Fruit fly (Drosophila melanogaster) whole organism, adult: ENCODE data around the gene ebo.

Experiments
- CG11617 ChIP-seq: fragments of 200-800 bp; sonication (Bioruptor generic); optimal IDR thresholded peaks from 2 replicates; lab custom pipeline; 2017; ENCODE audit warnings: mild to moderate bottlenecking, missing biosample characterization, missing genetic modification reagents, missing genetic modification characterization
- CG12768 ChIP-seq: fragments of 200-800 bp; sonication (Bioruptor generic); optimal IDR thresholded peaks from 2 replicates; lab custom pipeline; 2017; ENCODE audit warnings: missing biosample characterization, missing genetic modification characterization, mild to moderate bottlenecking, moderate library complexity, missing genetic modification reagents
- CG14711 ChIP-seq: fragments of 200-800 bp; sonication (Bioruptor generic); optimal IDR thresholded peaks from 2 replicates; lab custom pipeline; 2018; ENCODE audit warnings: missing biosample characterization, mild to moderate bottlenecking, missing genetic modification characterization, moderate library complexity
- CG1620 ChIP-seq: fragments of 200-800 bp; sonication (Bioruptor generic); optimal IDR thresholded peaks from 2 replicates; lab custom pipeline; 2016; ENCODE audit warnings: missing biosample characterization, missing genetic modification characterization
- CG33017 ChIP-seq: fragments of 200-800 bp; sonication (Bioruptor generic); optimal IDR thresholded peaks from 2 replicates; lab custom pipeline; 2018; ENCODE audit warnings: missing biosample characterization, mild to moderate bottlenecking, missing genetic modification characterization, moderate library complexity
- CG5204 ChIP-seq: fragments of 200-800 bp; sonication (Bioruptor generic); optimal IDR thresholded peaks from 2 replicates; lab custom pipeline; 2016; ENCODE audit warnings: missing biosample characterization, missing genetic modification characterization
- CG7045 ChIP-seq: fragments of 200-800 bp; sonication (Bioruptor generic); optimal IDR thresholded peaks from 2 replicates; lab custom pipeline; 2017; ENCODE audit warnings: missing biosample characterization, mild to moderate bottlenecking, missing genetic modification characterization
- CG7101 ChIP-seq: fragments of 200-800 bp; sonication (Bioruptor generic); optimal IDR thresholded peaks from 2 replicates; lab custom pipeline; 2018; ENCODE audit warnings: missing biosample characterization, mild to moderate bottlenecking, missing genetic modification characterization, moderate library complexity
- Clk ChIP-seq: fragments of 200-800 bp; sonication (Bioruptor generic); optimal IDR thresholded peaks from 2 replicates; lab custom pipeline; 2017; ENCODE audit warnings: missing biosample characterization, missing genetic modification characterization
- Crg-1 ChIP-seq: fragments of 200-800 bp; sonication (Bioruptor generic); optimal IDR thresholded peaks from 2 replicates; lab custom pipeline; 2016; ENCODE audit warnings: missing biosample characterization, missing genetic modification characterization
- Hr96 ChIP-seq: fragments of 200-800 bp; sonication (Bioruptor generic); optimal IDR thresholded peaks from 2 replicates; lab custom pipeline; 2016; ENCODE audit warnings: missing biosample characterization, missing genetic modification characterization
- Mnt ChIP-seq: fragments of 200-800 bp; sonication (Bioruptor generic); optimal IDR thresholded peaks from 2 replicates; lab custom pipeline; 2016; ENCODE audit warnings: missing biosample characterization, mild to moderate bottlenecking, missing genetic modification characterization
- bab1 ChIP-seq: fragments of 200-800 bp; sonication (Bioruptor generic); optimal IDR thresholded peaks from 3 replicates; lab custom pipeline; 2019; ENCODE audit warnings: missing biosample characterization, mild to moderate bottlenecking, missing genetic modification characterization, moderate library complexity
- cic ChIP-seq: fragments of 200-800 bp; sonication (Bioruptor generic); optimal IDR thresholded peaks from 2 replicates; lab custom pipeline; 2017; ENCODE audit warnings: missing biosample characterization, mild to moderate bottlenecking, missing genetic modification characterization, moderate library complexity
- cnc ChIP-seq, 2 experiments: fragments of >200 bp; optimal IDR thresholded peaks; 2 replicates each; lab custom pipeline; 2017
- kay ChIP-seq: fragments of 200-800 bp; sonication (Bioruptor generic); peaks from one replicate; lab custom pipeline; 2016; ENCODE audit warnings: missing biosample characterization, missing genetic modification characterization, borderline replicate concordance
- ovo ChIP-seq: fragments of 200-800 bp; sonication (Bioruptor generic); optimal IDR thresholded peaks from 2 replicates; lab custom pipeline; 2016; ENCODE audit warnings: missing biosample characterization, missing genetic modification characterization
- pad ChIP-seq: fragments of 200-800 bp; sonication (Bioruptor generic); optimal IDR thresholded peaks from 3 replicates; lab custom pipeline; 2017; ENCODE audit warnings: missing biosample characterization, missing genetic modification characterization, mild to moderate bottlenecking, moderate library complexity, missing genetic modification reagents
- tj ChIP-seq: fragments of 200-800 bp; sonication (Bioruptor generic); optimal IDR thresholded peaks from 3 replicates; lab custom pipeline; 2017; ENCODE audit warnings: missing biosample characterization, mild to moderate bottlenecking, missing genetic modification characterization, moderate library complexity
- toe ChIP-seq: fragments of 200-800 bp; sonication (Bioruptor generic); optimal IDR thresholded peaks from 2 replicates; lab custom pipeline; 2016; ENCODE audit warnings: missing biosample characterization, missing genetic modification characterization

Gene ebo

dm6 chrX:494191-494554 lies 17.8 kb upstream of the ebo start:
- TF ChIP-seq CG7045 (GFP tag; lab: Kevin White, UChicago) (no peak), pad (GFP tag; lab: Kevin White, UChicago) (no peak), CG7101 (tag; lab: Kevin White, UChicago) (no peak), Crg-1 (GFP tag; lab: Kevin White, UChicago) (no peak), cnc (optimal IDR thresholded peaks at IDR 0.05; lab: Kevin White, UChicago) (no peak), cic (GFP tag; lab: Kevin White, UChicago) (no peak), Mnt (GFP tag; lab: Kevin White, UChicago) (no peak), kay (GFP tag; lab: Kevin White, UChicago) (no peak), Clk (GFP tag; lab: Kevin White, UChicago) (no peak), tj (GFP tag; lab: Kevin White, UChicago) (no peak), CG12768 (GFP tag; lab: Kevin White, UChicago) (no peak), CG1620 (GFP tag; lab: Kevin White, UChicago) (no peak), CG33017 (no peak), toe (GFP tag; lab: Kevin White, UChicago) (no peak), CG11617 (GFP tag; lab: Kevin White, UChicago) (no peak), ovo (GFP tag; lab: Kevin White, UChicago) (no peak), CG14711 (tag; lab: Kevin White, UChicago) (no peak), CG5204 (GFP tag; lab: Kevin White, UChicago) (no peak), bab1 (GFP tag; lab: Kevin White, UChicago) (no peak), Hr96 (GFP tag; lab: Kevin White, UChicago) (no peak)

dm6 chrX:493445-494190 lies 17.2 kb upstream of the ebo start, which contains the start of gene CG17896:
TSS of gene CG17896 (minus strand) at chrX:493495.
- TF ChIP-seq ovo (GFP tag; lab: Kevin White, UChicago) (peak; percentile 99), Hr96 (GFP tag; lab: Kevin White, UChicago) (no peak), CG14711 (tag; lab: Kevin White, UChicago) (peak; percentile 94), cnc (optimal IDR thresholded peaks at IDR 0.05; lab: Kevin White, UChicago) (no peak), cic (GFP tag; lab: Kevin White, UChicago) (peak; percentile 91), Clk (GFP tag; lab: Kevin White, UChicago) (peak; percentile 80), CG7101 (tag; lab: Kevin White, UChicago) (peak; percentile 96), kay (GFP tag; lab: Kevin White, UChicago) (no peak), CG7045 (GFP tag; lab: Kevin White, UChicago) (peak; percentile 87), pad (GFP tag; lab: Kevin White, UChicago) (peak; percentile 82), CG5204 (GFP tag; lab: Kevin White, UChicago) (no peak), bab1 (GFP tag; lab: Kevin White, UChicago) (peak; percentile 96), toe (GFP tag; lab: Kevin White, UChicago) (peak; percentile 15), CG12768 (GFP tag; lab: Kevin White, UChicago) (peak; percentile 89), Mnt (GFP tag; lab: Kevin White, UChicago) (peak; percentile 78), CG1620 (GFP tag; lab: Kevin White, UChicago) (no peak), CG33017 (peak; percentile 96), CG11617 (GFP tag; lab: Kevin White, UChicago) (peak; percentile 89), tj (GFP tag; lab: Kevin White, UChicago) (peak; percentile 92), Crg-1 (GFP tag; lab: Kevin White, UChicago) (peak; percentile 86)

dm6 chrX:492701-493299 lies 16.4 kb upstream of the ebo start:
- TF ChIP-seq CG11617 (GFP tag; lab: Kevin White, UChicago) (peak; percentile 11), CG12768 (GFP tag; lab: Kevin White, UChicago) (peak; percentile 35), toe (GFP tag; lab: Kevin White, UChicago) (no peak), tj (GFP tag; lab: Kevin White, UChicago) (no peak), CG7101 (tag; lab: Kevin White, UChicago) (no peak)

- TF ChIP-seq cnc (optimal IDR thresholded peaks at IDR 0.05; lab: Kevin White, UChicago) (no peak), CG33017 (no peak), CG5204 (GFP tag; lab: Kevin White, UChicago) (no peak), kay (GFP tag; lab: Kevin White, UChicago) (no peak), pad (GFP tag; lab: Kevin White, UChicago) (peak; percentile 15), CG7045 (GFP tag; lab: Kevin White, UChicago) (peak; percentile 1), CG1620 (GFP tag; lab: Kevin White, UChicago) (peak; percentile 21), toe (GFP tag; lab: Kevin White, UChicago) (no peak), CG7101 (tag; lab: Kevin White, UChicago) (peak; percentile 48), CG11617 (GFP tag; lab: Kevin White, UChicago) (peak; percentile 62), tj (GFP tag; lab: Kevin White, UChicago) (peak; percentile 6), Crg-1 (GFP tag; lab: Kevin White, UChicago) (no peak), Clk (GFP tag; lab: Kevin White, UChicago) (no peak), ovo (GFP tag; lab: Kevin White, UChicago) (peak; percentile 4), cic (GFP tag; lab: Kevin White, UChicago) (no peak), bab1 (GFP tag; lab: Kevin White, UChicago) (peak; percentile 57), CG14711 (tag; lab: Kevin White, UChicago) (peak; percentile 35), Mnt (GFP tag; lab: Kevin White, UChicago) (peak; percentile 97), Hr96 (GFP tag; lab: Kevin White, UChicago) (no peak), CG12768 (GFP tag; lab: Kevin White, UChicago) (no peak)
Measured at dm6 chrX:487517-487957, 11.2 kb upstream of the ebo start, which contains the start of the genes CG18273 and CG3156. TSS of gene CG18273 (minus strand) at chrX:487581. TSS of gene CG3156 (plus strand) at chrX:487878.
